Fruit fly (Drosophila melanogaster) whole organism, embryonic: Measurements from ENCODE around the gene Ras85D.
A peak's percentile ranks its signal among the peaks of the same experiment; 100 is the strongest.

Experiments used
- Antp ChIP-seq: fragments of 200-800 bp; sonication (Bioruptor generic); optimal IDR thresholded peaks from 3 replicates; lab custom pipeline; 2016; ENCODE audit warnings: missing biosample characterization, missing genetic modification characterization
- CG10462 ChIP-seq: fragments of 200-800 bp; sonication (Bioruptor generic); optimal IDR thresholded peaks from 2 replicates; lab custom pipeline; 2016; ENCODE audit warnings: missing biosample characterization, missing genetic modification characterization
- CG11085 ChIP-seq: fragments of 200-800 bp; sonication (Bioruptor generic); IDR thresholded peaks from 2 replicates; pipeline ENCODE4 v1.3.6; 2022; ENCODE audit warnings: missing biosample characterization, missing genetic modification characterization
- CG12104 ChIP-seq: fragments of 200-800 bp; sonication (Bioruptor generic); optimal IDR thresholded peaks from 3 replicates; lab custom pipeline; 2016; ENCODE audit warnings: missing biosample characterization, missing genetic modification characterization
- CG12391 ChIP-seq: fragments of 200-800 bp; sonication (Bioruptor generic); optimal IDR thresholded peaks from 3 replicates; lab custom pipeline; 2018; ENCODE audit warnings: missing biosample characterization, mild to moderate bottlenecking, missing genetic modification characterization, moderate library complexity
- CG13287 ChIP-seq: fragments of 200-800 bp; sonication (Bioruptor generic); IDR thresholded peaks from 2 replicates; pipeline ENCODE4 v1.3.6; 2022; ENCODE audit warnings: missing biosample characterization, missing genetic modification characterization; ENCODE audit not compliant: partially characterized antibody
- CG15601 ChIP-seq: fragments of 200-800 bp; sonication (Bioruptor generic); optimal IDR thresholded peaks from 3 replicates; lab custom pipeline; 2019; ENCODE audit warnings: missing biosample characterization, mild to moderate bottlenecking, missing genetic modification characterization, moderate library complexity
- CG1832 ChIP-seq: fragments of 200-800 bp; sonication (Bioruptor generic); optimal IDR thresholded peaks from 2 replicates; lab custom pipeline; 2017; ENCODE audit warnings: missing biosample characterization, mild to moderate bottlenecking, missing genetic modification characterization, inconsistent platforms
- CG18476 ChIP-seq: fragments of 200-800 bp; sonication (Bioruptor generic); optimal IDR thresholded peaks from 2 replicates; lab custom pipeline; 2016; ENCODE audit warnings: missing biosample characterization, mild to moderate bottlenecking, missing genetic modification characterization
- CG18764 ChIP-seq: fragments of 200-800 bp; sonication (Bioruptor generic); optimal IDR thresholded peaks from 3 replicates; lab custom pipeline; 2016; ENCODE audit warnings: missing biosample characterization, missing genetic modification characterization
- CG2129 ChIP-seq: fragments of 200-800 bp; sonication (Bioruptor generic); IDR thresholded peaks from 2 replicates; pipeline ENCODE4 v1.3.6; 2022; ENCODE audit warnings: missing biosample characterization, missing genetic modification characterization; ENCODE audit not compliant: partially characterized antibody
- CG42726 ChIP-seq: fragments of 200-800 bp; sonication (Bioruptor generic); IDR thresholded peaks from 2 replicates; pipeline ENCODE4 v1.3.6; 2022; ENCODE audit warnings: missing biosample characterization, missing genetic modification characterization; ENCODE audit not compliant: partially characterized antibody
- CG4404 ChIP-seq: fragments of 200-800 bp; sonication (Bioruptor generic); IDR thresholded peaks from 2 replicates; pipeline ENCODE4 v1.3.6; 2022; ENCODE audit warnings: missing biosample characterization, missing genetic modification characterization
- CG4854 ChIP-seq: fragments of 200-800 bp; sonication (Bioruptor generic); optimal IDR thresholded peaks from 2 replicates; lab custom pipeline; 2016; ENCODE audit warnings: missing biosample characterization, missing genetic modification characterization, inconsistent platforms
- CG5180 ChIP-seq: fragments of 200-800 bp; sonication (Bioruptor generic); optimal IDR thresholded peaks from 3 replicates; lab custom pipeline; 2017; ENCODE audit warnings: missing biosample characterization, missing genetic modification characterization, mild to moderate bottlenecking, moderate library complexity, missing genetic modification reagents
- CG6689 ChIP-seq: fragments of 200-800 bp; sonication (Bioruptor generic); IDR thresholded peaks from 2 replicates; pipeline ENCODE4 v1.3.6; 2022; ENCODE audit warnings: missing biosample characterization, missing genetic modification characterization
- CG7357 ChIP-seq: fragments of 200-800 bp; sonication (Bioruptor generic); IDR thresholded peaks from 3 replicates; pipeline ENCODE4 v1.3.6; 2022; ENCODE audit warnings: missing biosample characterization, missing genetic modification characterization
- CG9932 ChIP-seq: fragments of 200-800 bp; sonication (Bioruptor generic); IDR thresholded peaks from 2 replicates; pipeline ENCODE4 v1.3.6; 2022; ENCODE audit warnings: missing biosample characterization, missing genetic modification characterization
- D19B ChIP-seq: fragments of 200-800 bp; sonication (Bioruptor generic); optimal IDR thresholded peaks from 2 replicates; lab custom pipeline; 2017; ENCODE audit warnings: missing biosample characterization, mild to moderate bottlenecking, missing genetic modification characterization
- Dad ChIP-seq: fragments of 200-800 bp; sonication (Bioruptor generic); optimal IDR thresholded peaks from 3 replicates; lab custom pipeline; 2016; ENCODE audit warnings: missing biosample characterization, missing genetic modification characterization
- Dek ChIP-seq: fragments of 200-800 bp; sonication (Bioruptor generic); optimal IDR thresholded peaks from 3 replicates; lab custom pipeline; 2019; ENCODE audit warnings: missing biosample characterization, mild to moderate bottlenecking, missing genetic modification characterization, moderate library complexity
- Dll ChIP-seq: fragments of 200-800 bp; sonication (Bioruptor generic); IDR thresholded peaks from 4 replicates; pipeline ENCODE4 v1.3.6; 2022; ENCODE audit warnings: missing biosample characterization, missing genetic modification characterization; ENCODE audit not compliant: partially characterized antibody
- Drgx ChIP-seq: fragments of 200-800 bp; sonication (Bioruptor generic); IDR thresholded peaks from 2 replicates; pipeline ENCODE4 v1.3.6; 2022; ENCODE audit warnings: missing biosample characterization, missing genetic modification characterization
- Elba2 ChIP-seq: fragments of 200-800 bp; sonication (Bioruptor generic); optimal IDR thresholded peaks from 3 replicates; lab custom pipeline; 2016; ENCODE audit warnings: missing biosample characterization, missing genetic modification characterization
- Fer1 ChIP-seq: fragments of 200-800 bp; sonication (Bioruptor generic); optimal IDR thresholded peaks from 2 replicates; lab custom pipeline; 2017; ENCODE audit warnings: missing biosample characterization, mild to moderate bottlenecking, missing genetic modification characterization
- HLHmδ ChIP-seq: fragments of 200-800 bp; sonication (Bioruptor generic); optimal IDR thresholded peaks from 2 replicates; lab custom pipeline; 2018; ENCODE audit warnings: missing biosample characterization, mild to moderate bottlenecking, missing genetic modification characterization, moderate library complexity
- Neu2 ChIP-seq: fragments of 200-800 bp; sonication (Bioruptor generic); optimal IDR thresholded peaks from 3 replicates; lab custom pipeline; 2016; ENCODE audit warnings: missing biosample characterization, missing genetic modification characterization, borderline replicate concordance
- Nf-YA ChIP-seq: fragments of 200-800 bp; sonication (Bioruptor generic); IDR thresholded peaks from 2 replicates; pipeline ENCODE4 v1.3.6; 2022; ENCODE audit warnings: missing biosample characterization, missing genetic modification characterization
- Optix ChIP-seq: fragments of 200-800 bp; sonication (Bioruptor generic); IDR thresholded peaks from 3 replicates; pipeline ENCODE4 v1.3.6; 2022; ENCODE audit warnings: missing biosample characterization, missing genetic modification characterization
- Pdp1 ChIP-seq, 2 experiments: fragments of 200-800 bp; sonication (Bioruptor generic); optimal IDR thresholded peaks; 3 replicates each; lab custom pipeline; 2016; ENCODE audit warnings: missing biosample characterization in 2 of 2, missing genetic modification characterization in 2 of 2, mild to moderate bottlenecking in 1 of 2, moderate library complexity in 1 of 2
- Side ChIP-seq: fragments of 200-800 bp; sonication (Bioruptor generic); optimal IDR thresholded peaks from 2 replicates; lab custom pipeline; 2016; ENCODE audit warnings: missing biosample characterization, missing genetic modification characterization
- Ssrp ChIP-seq: fragments of 200-800 bp; sonication (Bioruptor generic); optimal IDR thresholded peaks from 2 replicates; lab custom pipeline; 2018; ENCODE audit warnings: missing biosample characterization, mild to moderate bottlenecking, missing genetic modification characterization, moderate library complexity
- Vsx1 ChIP-seq: fragments of 200-800 bp; sonication (Bioruptor generic); optimal IDR thresholded peaks from 2 replicates; lab custom pipeline; 2017; ENCODE audit warnings: missing biosample characterization, mild to moderate bottlenecking, missing genetic modification characterization, missing genetic modification reagents
- al ChIP-seq: fragments of 200-800 bp; sonication (Bioruptor generic); IDR thresholded peaks from 2 replicates; pipeline ENCODE4 v1.3.6; 2022; ENCODE audit warnings: missing biosample characterization, missing genetic modification characterization
- aop ChIP-seq: fragments of 200-800 bp; sonication (Bioruptor generic); IDR thresholded peaks from 2 replicates; pipeline ENCODE4 v1.3.6; 2022; ENCODE audit warnings: missing biosample characterization, missing genetic modification characterization
- bab2 ChIP-seq: fragments of 200-800 bp; sonication (Bioruptor generic); optimal IDR thresholded peaks from 2 replicates; lab custom pipeline; 2016; ENCODE audit warnings: missing biosample characterization, missing genetic modification characterization
- cad ChIP-seq: fragments of >200 bp; optimal IDR thresholded peaks from 2 replicates; lab custom pipeline; 2017; ENCODE audit warnings: missing biosample characterization, missing genetic modification characterization
- crol ChIP-seq: fragments of 200-800 bp; sonication (Bioruptor generic); IDR thresholded peaks from 2 replicates; pipeline ENCODE4 v1.3.6; 2022; ENCODE audit warnings: missing biosample characterization, missing genetic modification characterization
- da ChIP-seq: fragments of 200-800 bp; sonication (Bioruptor generic); optimal IDR thresholded peaks from 2 replicates; lab custom pipeline; 2016; ENCODE audit warnings: missing biosample characterization, missing genetic modification characterization
- disco-r ChIP-seq: fragments of 200-800 bp; sonication (Bioruptor generic); optimal IDR thresholded peaks from 2 replicates; lab custom pipeline; 2016; ENCODE audit warnings: missing biosample characterization, missing genetic modification characterization
- gce ChIP-seq: fragments of 200-800 bp; sonication (Bioruptor generic); IDR thresholded peaks from 3 replicates; pipeline ENCODE4 v1.3.6; 2022; ENCODE audit warnings: missing biosample characterization, missing genetic modification characterization
- gt ChIP-seq: fragments of 200-800 bp; sonication (Bioruptor generic); IDR thresholded peaks from 2 replicates; pipeline ENCODE4 v1.3.6; 2022; ENCODE audit warnings: missing biosample characterization, missing genetic modification characterization
- insv ChIP-seq, 2 experiments: fragments of 200-800 bp; sonication (Bioruptor generic); optimal IDR thresholded peaks; 3 replicates each; lab custom pipeline; 2016 to 2018; ENCODE audit warnings: missing biosample characterization in 2 of 2, missing genetic modification characterization in 2 of 2
- psq ChIP-seq: fragments of 200-800 bp; sonication (Bioruptor generic); optimal IDR thresholded peaks from 2 replicates; lab custom pipeline; 2017; ENCODE audit warnings: missing biosample characterization, missing genetic modification characterization
- sob ChIP-seq: fragments of 200-800 bp; sonication (Bioruptor generic); IDR thresholded peaks from 2 replicates; pipeline ENCODE4 v1.3.6; 2022; ENCODE audit warnings: missing biosample characterization, missing genetic modification characterization
- tll ChIP-seq, 2 experiments: fragments of 200-800 bp in 1 of 2; fragments of >200 bp in 1 of 2; sonication (Bioruptor generic) in 1 of 2; optimal IDR thresholded peaks; 2 replicates each; lab custom pipeline; 2017 to 2019; ENCODE audit warnings: missing biosample characterization in 2 of 2, missing genetic modification characterization in 2 of 2, mild to moderate bottlenecking in 1 of 2, moderate library complexity in 1 of 2
- twi ChIP-seq: fragments of 200-800 bp; optimal IDR thresholded peaks from 2 replicates; lab custom pipeline; 2019; ENCODE audit warnings: missing biosample characterization, mild to moderate bottlenecking, missing genetic modification characterization, moderate library complexity
- unpg ChIP-seq: fragments of 200-800 bp; sonication (Bioruptor generic); optimal IDR thresholded peaks from 3 replicates; lab custom pipeline; 2018; ENCODE audit warnings: missing biosample characterization, mild to moderate bottlenecking, missing genetic modification characterization, moderate library complexity
- wor ChIP-seq: fragments of 200-800 bp; sonication (Bioruptor generic); IDR thresholded peaks from 2 replicates; pipeline ENCODE4 v1.3.6; 2022; ENCODE audit warnings: missing biosample characterization, missing genetic modification characterization

Ras85D gene

dm6 chr3R:9559413-9560014 lies 46.6 kb upstream of the Ras85D start, which contains the start of the genes AP-1mu and MBD-like (continued):
- TF ChIP-seq psq (GFP tag; lab: Kevin White, UChicago): no peak
- TF ChIP-seq CG18764 (GFP tag; lab: Kevin White, UChicago): peak; percentile 28
- no peak for TF ChIP-seq disco-r (GFP tag; lab: Kevin White, UChicago)
- TF ChIP-seq Dek (tag; lab: Kevin White, UChicago): peak; percentile 50
- TF ChIP-seq crol (GFP tag; lab: Robert Waterston, UW): no peak
- peak; percentile 34; the same call in 1 of the 2 replicates for TF ChIP-seq wor (GFP tag; lab: Robert Waterston, UW)
- TF ChIP-seq CG4404 (GFP tag; lab: Robert Waterston, UW): peak; percentile 73
- no peak for TF ChIP-seq Neu2 (GFP tag; lab: Kevin White, UChicago)
- TF ChIP-seq Vsx1 (GFP tag; lab: Kevin White, UChicago): no peak
- TF ChIP-seq CG11085: no peak
- TF ChIP-seq CG15601 (tag; lab: Kevin White, UChicago): peak; percentile 58
- TF ChIP-seq CG42726 (GFP tag; lab: Robert Waterston, UW): 0 out of 2 replicates have a peak, but pooled peaks have one; percentile 3
- peak; percentile 58 for TF ChIP-seq CG4854 (GFP tag; lab: Kevin White, UChicago)
- TF ChIP-seq HLHmδ (GFP tag; lab: Kevin White, UChicago): no peak
- TF ChIP-seq da (GFP tag; lab: Kevin White, UChicago): peak; percentile 16
- TF ChIP-seq cad: no peak
- peak; percentile 41 for TF ChIP-seq CG10462 (GFP tag; lab: Kevin White, UChicago)
- TF ChIP-seq CG7357 (GFP tag; lab: Robert Waterston, UW): peak; percentile 29; the same call in 1 of the 3 replicates
- peak; percentile 55 for TF ChIP-seq al (GFP tag; lab: Robert Waterston, UW)
- no peak for TF ChIP-seq D19B (GFP tag; lab: Kevin White, UChicago)
- TF ChIP-seq CG18476: peak; percentile 62
- peak; percentile 99 for TF ChIP-seq Elba2 (GFP tag; lab: Kevin White, UChicago)
- peak; percentile 49 for TF ChIP-seq Dad
- TF ChIP-seq CG1832 (GFP tag; lab: Kevin White, UChicago): no peak
- peak; percentile 62 for TF ChIP-seq bab2 (GFP tag; lab: Kevin White, UChicago)
- TF ChIP-seq insv (GFP tag; optimal IDR thresholded peaks at IDR 0.05; lab: Kevin White, UChicago): peak; percentile 68 to 97
- TF ChIP-seq Dll (GFP tag; lab: Robert Waterston, UW): peak; percentile 61; the same call in 1 of the 4 replicates
- peak; percentile 55; the same call in 1 of the 2 replicates for TF ChIP-seq CG13287 (GFP tag; lab: Robert Waterston, UW)
- peak; percentile 68 for TF ChIP-seq CG6689
- TF ChIP-seq Pdp1 (GFP tag; optimal IDR thresholded peaks at IDR 0.05; lab: Kevin White, UChicago): peak; percentile 59 to 83
- peak; percentile 54 for TF ChIP-seq Ssrp
- peak; percentile 46 for TF ChIP-seq twi (tag; lab: Kevin White, UChicago)
- TF ChIP-seq CG2129 (GFP tag; lab: Robert Waterston, UW): no peak
- TF ChIP-seq CG5180 (GFP tag; lab: Kevin White, UChicago): no peak
- TF ChIP-seq Optix (GFP tag; lab: Robert Waterston, UW): peak; percentile 9; the same call in 1 of the 3 replicates
- peak; percentile 71 for TF ChIP-seq CG12104

DNA sequence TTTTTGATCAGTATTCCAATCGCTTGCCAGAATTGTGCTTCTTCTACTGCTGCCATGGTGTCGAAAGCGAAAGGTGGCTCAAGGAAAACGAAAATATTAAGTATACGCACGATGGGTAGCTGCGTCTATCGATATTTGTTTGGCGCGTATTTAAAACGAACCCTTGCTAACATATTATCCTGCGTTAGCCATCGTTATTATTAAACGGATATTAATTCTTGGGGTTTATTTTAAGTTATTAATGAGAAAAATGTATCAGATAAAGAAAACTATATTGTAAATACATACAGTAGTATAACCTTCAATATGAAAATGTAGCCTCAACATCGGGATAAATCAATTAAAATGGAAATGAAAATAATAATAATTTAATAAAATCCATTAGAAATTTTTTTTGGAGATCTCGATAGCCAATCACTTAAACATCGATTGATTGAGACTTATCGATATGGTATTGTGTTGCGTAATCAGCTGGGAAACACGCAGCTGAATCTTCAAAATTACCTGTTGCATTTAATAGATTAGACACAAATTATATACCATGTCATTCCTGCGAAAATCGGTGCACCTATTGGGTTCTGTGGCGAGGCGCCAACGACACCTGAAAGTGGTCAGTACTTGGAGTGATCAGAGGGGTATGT lies 42.6 kb upstream of the Ras85D start, which contains the start of the genes CG9386 and BckdhA:
TSS of gene CG9386 (minus strand) at position 75 of the 641 bp plus-strand sequence.
TSS of gene BckdhA (plus strand) at position 452 of the 641 bp plus-strand sequence.
- TF ChIP-seq Antp (GFP tag; lab: Kevin White, UChicago) (peak; percentile 51), gce (GFP tag; lab: Robert Waterston, UW) (no peak), aop (GFP tag; lab: Robert Waterston, UW) (no peak), CG11085 (no peak), Drgx (no peak), Fer1 (GFP tag; lab: Kevin White, UChicago) (peak; percentile 42), CG9932 (GFP tag; lab: Robert Waterston, UW) (peak; percentile 80), Elba2 (GFP tag; lab: Kevin White, UChicago) (no peak), CG12391 (tag; lab: Kevin White, UChicago) (peak; percentile 73), sob (GFP tag; lab: Robert Waterston, UW) (peak; percentile 59; the same call in 1 of the 2 replicates), Side (GFP tag; lab: Kevin White, UChicago) (no peak), unpg (GFP tag; lab: Kevin White, UChicago) (peak; percentile 16), tll (GFP tag; optimal IDR thresholded peaks at IDR 0.05; lab: Kevin White, UChicago) (no peak), gt (GFP tag; lab: Robert Waterston, UW) (no peak), Nf-YA (GFP tag; lab: Robert Waterston, UW) (no peak)
